Worm (Caenorhabditis elegans) whole organism, dauer: ENCODE measurements around the gene H38K22.6.

Experiments
- unc-62 ChIP-seq: sonication (generic microtip); optimal IDR thresholded peaks from 2 replicates; lab custom pipeline; 2017; ENCODE audit warnings: missing biosample characterization, missing genetic modification reagents, missing genetic modification characterization

Gene H38K22.6

DNA sequence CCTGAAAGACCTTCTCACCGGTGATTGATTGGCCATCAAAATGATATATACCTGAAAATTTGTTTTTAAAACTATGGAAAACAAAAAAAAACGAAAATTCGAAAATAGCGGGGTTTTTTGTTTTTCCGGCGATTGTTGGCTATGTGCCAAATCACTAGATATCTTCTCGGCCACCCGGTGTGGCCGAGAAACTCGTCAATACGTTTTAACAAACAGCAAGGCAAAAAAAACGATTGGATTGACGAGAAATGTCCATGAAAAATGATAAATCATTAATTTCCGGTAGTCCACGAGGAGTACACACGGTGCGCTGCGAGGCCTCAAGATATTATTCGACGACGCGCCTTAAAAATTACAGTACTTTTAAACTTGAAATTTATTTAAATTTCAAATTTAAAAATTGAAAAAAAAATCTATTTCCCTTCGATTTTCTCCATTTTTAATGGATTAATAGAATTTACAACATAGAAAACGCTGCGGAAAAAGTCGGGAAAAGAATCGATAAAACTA lies 19.2 kb upstream of the H38K22.6 start, which contains the start of gene R10E4.11:
R10E4.11 (minus strand) TSS at position 51 of the 510 bp plus-strand sequence.
- no peak for TF ChIP-seq unc-62 (GFP tag; lab: Kevin White, UChicago)

DNA sequence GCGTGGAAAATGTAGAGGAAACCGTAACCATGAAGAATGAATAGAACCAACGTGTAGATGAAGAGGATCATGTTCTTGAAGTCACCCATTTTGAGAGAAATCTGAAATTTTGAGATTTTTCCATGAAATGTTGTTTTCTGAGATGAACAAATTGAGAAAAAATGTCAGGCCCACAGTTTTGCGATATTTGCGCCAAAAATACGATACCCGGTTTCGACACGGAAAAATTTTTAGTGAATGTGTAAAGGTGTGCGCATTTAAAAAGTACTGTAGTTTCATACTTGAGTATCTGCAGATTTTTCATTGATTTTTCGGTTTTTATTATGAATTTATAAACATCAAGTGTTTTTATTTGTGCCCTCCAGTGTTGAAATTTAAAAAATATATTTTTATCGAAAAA lies 17.9 kb upstream of the H38K22.6 start, which contains the start of gene R10E4.9:
R10E4.9 (minus strand) TSS at position 101 of the 400 bp plus-strand sequence.
- no peak for TF ChIP-seq unc-62 (GFP tag; lab: Kevin White, UChicago)

DNA sequence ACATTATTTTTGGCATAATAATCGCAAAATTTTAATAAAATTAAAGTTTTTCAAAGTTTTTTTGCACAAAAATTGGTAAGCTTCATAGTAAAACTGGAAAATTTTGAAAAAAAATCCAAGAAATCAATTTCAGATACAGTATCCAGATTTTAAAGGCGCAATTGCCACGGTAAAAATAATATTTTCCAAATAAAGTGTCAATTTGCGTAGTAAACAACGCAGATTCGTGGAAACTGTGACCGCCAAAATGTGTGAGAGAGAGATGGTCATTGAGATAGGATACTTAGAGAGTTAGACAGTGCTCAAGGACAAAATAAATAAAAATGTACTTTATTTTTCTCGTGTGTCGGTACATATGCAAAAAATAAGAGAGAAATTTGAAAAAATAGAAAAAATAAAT lies 17.4 kb upstream of the H38K22.6 start:
- no peak for TF ChIP-seq unc-62 (GFP tag; lab: Kevin White, UChicago)

DNA sequence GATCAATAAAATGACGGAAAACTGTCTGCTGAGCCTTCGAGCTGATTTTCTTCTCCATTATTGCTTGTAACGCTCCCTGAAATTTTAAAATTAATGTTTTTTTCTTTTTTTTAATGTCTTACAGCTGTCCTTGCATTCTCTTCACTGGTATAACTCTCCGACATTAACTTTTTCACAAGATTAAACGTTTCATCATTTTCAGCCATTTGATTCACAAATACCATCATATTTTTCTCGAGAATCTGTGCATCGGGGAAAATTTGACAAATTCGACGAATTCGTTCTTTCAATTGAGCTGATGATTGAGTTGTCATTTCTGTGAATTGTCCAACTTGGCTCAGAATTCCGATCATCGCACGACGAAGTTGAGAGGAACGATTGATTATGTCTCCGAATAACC lies 10.9 kb upstream of the H38K22.6 start:
- TF ChIP-seq unc-62 (GFP tag; lab: Kevin White, UChicago) = no peak

DNA sequence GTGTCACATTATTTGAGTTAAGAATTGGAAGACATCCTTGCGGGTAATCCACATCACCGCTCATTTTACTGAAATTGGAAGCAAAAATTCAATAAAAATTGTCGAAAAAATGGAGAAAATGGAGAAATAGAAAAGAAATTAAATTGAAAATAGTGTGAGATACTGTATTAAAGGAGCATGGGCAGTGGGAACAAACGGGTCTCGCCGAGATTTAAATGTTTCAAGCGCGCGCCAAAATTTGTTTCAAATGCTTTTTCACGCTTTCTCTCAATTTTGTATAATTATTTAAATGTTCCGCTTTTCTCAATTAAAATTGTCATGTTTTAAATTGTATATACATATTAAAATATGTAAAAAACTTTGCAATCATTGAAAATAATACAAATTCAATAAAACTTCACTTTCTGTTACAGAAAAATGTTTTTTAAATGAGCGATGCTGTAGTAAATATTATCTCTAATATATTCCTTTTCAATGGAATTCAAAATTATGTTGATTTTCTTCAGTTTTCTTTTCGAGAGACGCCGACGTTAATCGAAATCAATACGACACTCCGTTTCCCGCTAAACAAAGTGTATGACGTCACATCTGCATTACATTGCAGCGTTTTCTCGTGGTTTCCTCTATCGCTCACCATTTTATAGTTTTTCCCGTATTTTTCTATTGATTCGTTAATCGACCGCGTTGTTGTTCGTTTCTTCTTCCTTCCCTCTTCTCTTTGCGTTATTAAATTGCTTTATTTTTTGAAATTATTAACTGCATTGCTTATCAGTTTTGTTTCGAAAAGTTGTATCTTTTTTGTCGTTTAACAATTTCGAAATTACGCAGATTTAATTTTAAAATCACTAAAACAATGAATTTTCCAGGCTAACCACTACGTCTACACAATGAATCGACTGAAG lies 6.9 kb upstream of the H38K22.6 start, which contains the start of the genes evl-14 and dcn-1:
evl-14 (minus strand) TSS at position 68 of the 902 bp plus-strand sequence.
dcn-1 (plus strand) TSS at position 852 of the 902 bp plus-strand sequence.
- no peak for TF ChIP-seq unc-62 (GFP tag; lab: Kevin White, UChicago)

DNA sequence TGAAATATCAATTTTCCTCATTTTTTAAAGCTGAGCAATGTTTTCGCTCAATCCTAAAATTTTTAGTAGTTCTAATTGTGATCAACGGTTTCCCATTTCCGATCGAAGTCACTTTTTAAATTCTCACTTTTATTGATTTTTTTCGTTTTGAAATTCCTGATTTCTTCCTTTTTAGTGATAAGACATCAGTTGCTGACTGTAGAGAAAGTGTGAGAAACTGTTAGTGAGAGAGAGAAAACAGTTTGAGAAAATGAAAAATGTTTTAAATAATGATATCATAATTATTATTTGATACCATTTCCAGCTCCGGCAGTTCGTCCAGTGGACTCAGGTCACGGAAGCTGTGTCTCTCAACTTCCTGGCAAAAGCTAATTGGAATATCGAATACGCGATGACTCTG lies 5.7 kb upstream of the H38K22.6 start:
- no peak for TF ChIP-seq unc-62 (GFP tag; lab: Kevin White, UChicago)

DNA sequence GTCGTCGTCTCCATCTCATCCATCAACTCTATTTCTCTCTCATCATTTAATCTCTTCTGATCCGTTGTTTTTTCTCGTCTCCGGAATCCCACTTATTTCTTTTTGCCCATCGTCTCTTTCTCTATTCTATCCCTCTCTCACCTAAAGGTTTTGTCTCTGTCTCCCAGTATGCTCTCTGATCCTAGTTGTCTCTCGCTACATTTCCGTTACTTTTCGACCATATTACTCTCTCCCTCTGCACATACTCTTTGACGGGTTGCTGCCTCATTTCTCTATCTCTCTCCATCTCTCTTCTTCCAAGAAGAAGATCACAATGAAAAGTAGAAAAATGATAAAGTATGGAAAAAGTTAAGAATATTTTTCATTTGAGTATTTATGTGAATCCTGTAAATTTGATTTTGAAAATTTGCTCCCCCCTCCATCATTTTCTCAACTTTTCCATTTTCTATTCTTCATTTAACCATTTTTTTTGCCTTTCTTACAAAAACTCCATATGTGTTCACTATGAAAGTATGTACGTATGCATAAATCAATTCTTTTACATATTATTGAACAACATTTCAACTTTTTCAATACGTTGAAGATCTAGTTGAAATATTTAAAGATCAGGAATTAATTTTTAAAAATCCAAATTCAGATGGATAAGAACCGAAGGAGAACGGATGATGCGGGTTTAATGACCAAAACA lies 3.0 kb upstream of the H38K22.6 start, which contains the start of gene tag-131:
tag-131 (plus strand) TSS at position 638 of the 688 bp plus-strand sequence.
- no peak for TF ChIP-seq unc-62 (GFP tag; lab: Kevin White, UChicago)

DNA sequence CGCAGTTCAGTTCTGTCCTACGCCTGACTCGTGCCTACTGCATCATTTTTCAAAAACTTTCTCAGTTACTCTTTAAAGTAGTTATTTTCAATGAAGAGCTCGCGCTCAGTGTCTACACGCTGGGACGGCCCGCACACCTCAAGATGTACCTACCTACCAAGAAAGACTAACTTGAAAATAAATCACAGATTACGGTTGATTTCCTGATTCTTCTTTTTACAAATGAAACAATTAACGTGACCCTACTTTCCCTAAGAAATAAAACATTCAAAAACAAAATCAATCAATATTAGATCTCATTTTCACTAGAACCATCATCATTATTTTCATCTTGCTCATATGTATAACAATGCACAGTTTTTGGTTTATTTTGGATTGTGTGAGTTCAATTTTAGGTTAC lies 1.2 kb downstream of the H38K22.6 start, which contains the start of gene H38K22.7:
H38K22.7 (plus strand) TSS at position 301 of the 400 bp plus-strand sequence.
- TF ChIP-seq unc-62 (GFP tag; lab: Kevin White, UChicago) = no peak

DNA sequence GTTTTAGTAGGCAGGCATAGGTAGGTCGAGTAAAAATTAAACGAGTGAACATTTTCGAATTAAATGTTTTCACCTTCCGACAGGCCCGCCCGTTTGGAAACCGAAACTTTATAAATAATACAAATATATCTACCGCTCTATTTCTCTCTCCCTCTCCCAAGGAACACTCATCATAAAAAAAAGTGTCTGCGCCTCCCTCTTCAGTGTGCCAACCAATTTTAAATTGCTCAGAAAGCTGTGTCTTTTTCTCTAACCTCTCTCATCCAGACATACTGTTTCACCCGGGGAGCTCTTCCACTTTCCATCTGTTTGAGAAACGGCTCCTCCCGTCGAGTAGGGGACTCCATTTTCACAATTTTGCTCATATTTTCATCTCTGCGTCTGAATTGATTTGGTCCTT lies 2.9 kb downstream of the H38K22.6 start:
- TF ChIP-seq unc-62 (GFP tag; lab: Kevin White, UChicago) = no peak

DNA sequence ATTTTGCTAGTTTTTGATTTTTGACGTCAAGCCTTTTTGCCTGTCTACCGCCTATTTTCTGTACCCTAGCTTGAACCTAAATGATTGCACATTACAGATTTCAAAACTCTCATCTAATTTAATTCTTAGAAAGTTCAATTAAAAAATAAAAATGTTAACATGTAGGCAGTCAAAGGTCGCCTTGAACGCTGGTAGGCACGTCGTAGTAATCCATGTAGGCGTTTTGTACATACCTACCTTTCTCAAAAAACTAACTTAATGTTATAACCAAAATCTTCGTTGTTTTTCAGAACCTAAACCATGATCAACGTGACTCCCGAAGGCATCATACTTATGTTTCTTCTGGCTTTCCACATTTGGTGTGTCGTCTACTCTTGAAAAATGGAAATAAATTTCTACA lies 3.6 kb downstream of the H38K22.6 start, which contains the start of gene H38K22.9:
H38K22.9 (plus strand) TSS at position 301 of the 400 bp plus-strand sequence.
- no peak for TF ChIP-seq unc-62 (GFP tag; lab: Kevin White, UChicago)

DNA sequence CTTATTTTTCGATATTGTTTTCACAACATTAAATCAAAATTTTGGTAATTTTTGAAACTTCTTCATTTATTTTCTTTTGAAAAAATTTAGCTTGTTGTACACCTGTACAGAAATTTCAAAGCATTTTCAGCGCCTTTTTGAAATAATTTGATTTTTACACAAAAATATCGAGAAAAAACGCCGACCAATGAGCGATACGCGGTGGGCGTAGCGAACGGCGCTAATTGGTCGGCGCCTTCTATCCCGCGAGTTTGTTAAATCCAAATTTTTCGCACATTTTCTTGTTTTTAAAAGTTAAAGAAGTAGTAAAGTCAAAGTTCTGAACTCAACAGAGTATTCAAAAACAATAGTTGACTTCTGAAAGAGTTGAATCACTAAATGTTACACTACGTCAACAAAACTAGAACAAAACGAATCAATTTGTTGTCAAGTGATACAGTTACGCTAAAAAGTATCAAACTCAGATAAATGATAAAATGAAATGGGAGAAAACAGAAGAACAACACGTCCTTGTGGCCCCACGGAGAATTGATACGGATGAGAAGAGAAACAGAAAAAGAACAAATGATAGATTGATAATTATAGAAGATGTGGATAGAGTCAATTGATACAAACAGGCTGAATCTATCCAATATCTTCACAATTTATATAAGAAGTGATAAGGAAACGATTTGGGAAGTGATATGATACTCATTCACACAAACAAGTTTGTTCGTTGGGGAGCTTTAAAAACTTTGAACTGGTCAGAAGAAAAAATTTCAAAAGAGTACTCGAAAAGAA lies 8.2 kb downstream of the H38K22.6 start:
- TF ChIP-seq unc-62 (GFP tag; lab: Kevin White, UChicago) = no peak

DNA sequence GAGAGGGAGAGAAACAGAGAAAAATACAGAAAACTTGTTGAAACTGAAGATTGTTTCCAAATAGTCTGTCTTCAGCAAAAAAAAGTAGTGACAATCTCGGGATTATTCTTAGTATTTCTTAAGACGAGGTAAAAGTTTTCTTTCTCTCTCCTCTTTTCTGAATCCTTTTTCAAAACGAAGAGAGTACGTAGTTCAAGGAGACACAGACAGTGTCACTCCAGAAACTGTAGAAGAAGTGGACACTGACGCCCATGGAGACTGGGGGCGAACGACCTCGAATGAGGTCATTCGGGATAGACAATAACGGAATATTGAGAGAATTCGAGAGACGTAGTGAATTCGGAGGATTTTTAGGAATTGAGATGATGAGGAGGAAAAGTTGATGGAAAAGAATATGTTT lies 10.8 kb downstream of the H38K22.6 start, which contains the start of gene gly-6:
gly-6 (minus strand) TSS at position 245 of the 400 bp plus-strand sequence.
- no peak for TF ChIP-seq unc-62 (GFP tag; lab: Kevin White, UChicago)

DNA sequence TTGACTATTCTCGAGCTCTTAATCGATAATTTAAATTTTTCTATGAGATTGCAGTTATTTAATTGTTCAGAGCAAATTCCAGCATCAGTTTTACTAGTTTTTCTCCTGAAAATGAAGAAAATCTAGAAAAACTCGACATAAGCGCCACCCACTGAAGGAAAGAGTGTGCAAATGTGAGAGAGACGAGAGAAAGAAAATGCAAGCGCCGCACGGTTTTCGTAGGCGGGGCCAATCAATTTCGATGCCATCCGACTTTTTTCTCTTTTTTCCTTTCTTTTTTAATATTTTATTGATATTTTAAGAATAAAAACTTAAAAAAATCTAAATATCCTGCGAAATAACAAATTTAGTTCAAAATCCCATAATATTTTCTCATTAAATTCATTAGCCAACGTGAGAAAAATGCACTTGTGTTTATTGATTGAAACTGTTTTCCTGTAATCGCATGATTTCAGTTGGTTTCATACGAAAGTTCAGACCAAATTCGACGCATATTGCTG lies 12.4 kb downstream of the H38K22.6 start, which contains the start of gene cdk-12:
cdk-12 (plus strand) TSS at position 450 of the 500 bp plus-strand sequence.
- TF ChIP-seq unc-62 (GFP tag; lab: Kevin White, UChicago) = no peak

DNA sequence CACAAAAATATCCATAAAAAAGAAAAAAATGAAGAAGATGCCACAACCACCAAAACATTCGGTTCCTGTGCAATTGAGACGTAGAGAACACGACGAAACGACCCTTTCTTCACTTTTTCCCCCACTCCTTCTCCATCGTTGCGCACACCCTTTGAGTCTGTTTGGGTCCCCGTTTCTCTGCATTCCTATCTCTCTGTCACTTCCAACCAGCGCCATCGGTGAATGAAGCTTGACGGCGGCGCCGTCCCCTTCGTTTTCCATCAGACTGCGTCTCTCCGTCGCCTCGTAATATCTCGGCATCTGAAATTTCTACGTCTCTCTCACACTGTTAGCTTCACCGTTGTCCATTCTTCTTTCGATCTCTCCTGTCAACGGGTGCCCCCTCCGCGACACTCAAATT lies 15.4 kb downstream of the H38K22.6 start:
- no peak for TF ChIP-seq unc-62 (GFP tag; lab: Kevin White, UChicago)
